Worm (Caenorhabditis elegans) whole organism, mixed stage, embryonic: ENCODE results near the gene F26A1.19.

Experiments
- elt-3 ChIP-seq: fragments of 150-350 bp; optimal IDR thresholded peaks from 2 replicates; lab custom pipeline; 2014; ENCODE audit warnings: missing biosample characterization, missing genetic modification characterization
- lsy-2 ChIP-seq: fragments of 150-350 bp; optimal IDR thresholded peaks from 2 replicates; lab custom pipeline; 2014; ENCODE audit warnings: missing biosample characterization, missing genetic modification characterization
- nhr-76 ChIP-seq: sonication (generic microtip); optimal IDR thresholded peaks from 2 replicates; lab custom pipeline; 2017; ENCODE audit warnings: missing biosample characterization, missing genetic modification characterization
- pha-4 ChIP-seq: fragments of 150-350 bp; optimal IDR thresholded peaks from 2 replicates; lab custom pipeline; 2018; ENCODE audit warnings: missing biosample characterization, missing genetic modification reagents, missing genetic modification characterization
- unc-39 ChIP-seq: fragments of 150-350 bp; optimal IDR thresholded peaks from 2 replicates; lab custom pipeline; 2014; ENCODE audit warnings: missing biosample characterization, missing genetic modification characterization
- unc-62 ChIP-seq: fragments of 150-350 bp; optimal IDR thresholded peaks from 2 replicates; lab custom pipeline; 2014; ENCODE audit warnings: missing biosample characterization, missing genetic modification reagents, missing genetic modification characterization
- ztf-11 ChIP-seq: fragments of 150-350 bp; optimal IDR thresholded peaks from 2 replicates; lab custom pipeline; 2014; ENCODE audit warnings: missing biosample characterization, missing genetic modification characterization

DNA sequence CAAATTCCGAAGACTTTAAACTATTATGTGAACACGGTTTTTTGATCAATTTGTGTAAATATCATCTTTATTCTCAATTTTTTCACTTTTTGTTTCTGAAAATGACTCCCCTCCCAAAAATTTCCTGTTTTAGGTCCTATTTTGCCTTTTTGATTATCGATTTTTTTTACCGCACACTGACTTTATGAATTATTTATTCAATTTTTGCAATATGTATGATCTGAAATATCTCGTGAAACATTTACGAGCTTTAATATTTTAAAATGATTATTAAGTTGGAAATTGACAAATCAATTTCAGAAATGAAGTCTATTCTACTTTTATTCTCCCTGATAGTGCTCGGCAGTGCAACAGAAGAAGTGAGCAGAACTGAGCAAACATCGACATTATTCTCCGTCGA, 41.9 kb downstream of the F26A1.19 start, which contains the start of gene C35D10.1:
- TF ChIP-seq nhr-76 (tag; lab: Kevin White, UChicago) (no peak), lsy-2 (tag; lab: Kevin White, UChicago) (no peak), unc-39 (tag; lab: Kevin White, UChicago) (no peak), ztf-11 (tag; lab: Kevin White, UChicago) (no peak), unc-62 (GFP tag; lab: Kevin White, UChicago) (no peak), pha-4 (tag; lab: Kevin White, UChicago) (no peak), elt-3 (tag; lab: Kevin White, UChicago) (no peak)
